Worm (Caenorhabditis elegans): ENCODE data around the gene F17C11.2.

Gene F17C11.2

DNA sequence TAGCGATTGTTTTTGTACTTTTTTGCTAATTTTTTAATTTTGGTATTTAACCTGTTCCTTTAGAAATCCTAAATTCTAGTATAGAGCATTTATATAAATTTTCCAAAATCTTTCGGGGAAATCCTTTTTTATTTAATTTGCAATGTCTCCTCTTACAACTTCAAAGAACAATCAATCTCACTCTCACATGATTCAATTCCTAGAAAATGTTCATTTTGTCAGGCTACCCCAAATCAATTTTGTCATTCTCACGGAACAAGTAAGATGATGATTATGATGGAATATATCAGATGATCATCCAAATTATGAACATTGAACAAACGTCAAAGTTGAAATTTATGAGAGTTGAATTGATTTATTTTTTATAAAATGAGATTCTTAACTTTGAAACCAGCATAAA, 10.7 kb upstream of the F17C11.2 start:
- TF ChIP-seq elt-3 (tag; optimal IDR thresholded peaks at IDR 0.05), result no peak
- TF ChIP-seq M03D4.4 (tag; optimal IDR thresholded peaks at IDR 0.05), result no peak
- TF ChIP-seq nhr-76 (tag; optimal IDR thresholded peaks at IDR 0.05), result no peak
- no peak for TF ChIP-seq mls-2 (tag; optimal IDR thresholded peaks at IDR 0.05)
- no peak for TF ChIP-seq nhr-237 (tag; optimal IDR thresholded peaks at IDR 0.05)
- TF ChIP-seq unc-120 (tag; optimal IDR thresholded peaks at IDR 0.05; ENCODE audit: poor library complexity, severe bottlenecking), result no peak
- no peak for TF ChIP-seq mep-1 (tag; optimal IDR thresholded peaks at IDR 0.05)
- no peak for TF ChIP-seq lsy-2 (tag; optimal IDR thresholded peaks at IDR 0.05)
- TF ChIP-seq zip-8 (tag; optimal IDR thresholded peaks at IDR 0.05), result no peak
- TF ChIP-seq lin-13 (tag; optimal IDR thresholded peaks at IDR 0.05), result no peak
- no peak for TF ChIP-seq unc-39 (tag; optimal IDR thresholded peaks at IDR 0.05)

DNA sequence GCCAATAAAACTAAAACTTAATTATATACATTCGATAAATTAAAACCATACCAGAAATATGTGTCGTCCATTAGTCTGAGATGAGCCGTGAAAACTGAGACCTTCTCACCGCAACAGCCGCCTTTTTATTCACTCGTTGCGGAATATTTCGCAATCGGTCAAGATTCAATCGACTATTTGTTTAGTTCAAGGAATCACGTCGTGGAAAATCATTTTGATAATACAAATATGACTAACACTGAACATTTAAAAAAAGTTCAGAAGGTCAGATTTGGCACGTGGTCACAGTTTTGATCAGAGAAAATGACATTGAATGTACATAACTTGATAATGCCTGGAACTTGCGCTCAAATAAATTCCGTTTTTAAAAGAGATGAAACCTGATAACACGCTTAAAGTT, 9.3 kb upstream of the F17C11.2 start, which contains the start of gene F17C11.11:
Gene F17C11.11 (minus strand): TSS at position 79 of the 400 bp plus-strand sequence.
- TF ChIP-seq nhr-28 (tag; optimal IDR thresholded peaks at IDR 0.05) (no peak), hlh-1 (tag; optimal IDR thresholded peaks at IDR 0.05) (peak; percentile 5)

DNA sequence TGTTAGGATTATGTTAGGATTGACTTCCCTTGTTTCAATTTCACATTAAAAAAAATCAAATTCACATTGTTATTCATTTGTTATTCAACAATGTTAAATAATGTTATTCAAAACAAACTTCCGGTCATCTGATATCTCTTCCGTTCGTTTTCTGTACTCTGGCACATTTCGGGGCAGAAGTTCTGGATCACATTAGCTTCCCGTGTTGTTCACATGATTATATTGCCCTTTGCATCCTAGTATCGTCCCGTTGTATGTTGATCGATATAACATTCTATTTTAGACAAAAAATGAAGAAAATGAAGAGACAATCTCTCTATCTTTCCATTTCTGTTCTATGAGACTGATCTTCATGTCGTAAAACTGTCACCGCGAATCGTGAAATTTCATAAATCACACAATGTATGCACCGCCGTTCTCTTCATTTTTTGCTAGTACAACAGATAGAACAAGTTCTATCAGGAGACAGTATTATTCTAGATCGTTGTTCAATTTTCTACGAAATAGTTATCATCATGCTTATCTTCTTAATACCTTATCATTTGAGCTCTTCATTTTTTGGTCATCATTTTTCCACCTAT, 8.0 kb upstream of the F17C11.2 start:
- no peak for TF ChIP-seq hlh-1 (tag; optimal IDR thresholded peaks at IDR 0.05)
- TF ChIP-seq lsy-2 (tag; optimal IDR thresholded peaks at IDR 0.05), result no peak
- no peak for TF ChIP-seq mep-1 (tag; optimal IDR thresholded peaks at IDR 0.05)
- TF ChIP-seq nhr-12 (tag; optimal IDR thresholded peaks at IDR 0.05), result no peak
- TF ChIP-seq unc-120 (tag; optimal IDR thresholded peaks at IDR 0.05; ENCODE audit: poor library complexity, severe bottlenecking), result no peak
- TF ChIP-seq elt-1 (tag; optimal IDR thresholded peaks at IDR 0.05; ENCODE audit: borderline replicate concordance, insufficient read depth), result peak; percentile 6
- no peak for TF ChIP-seq ceh-83 (GFP tag; optimal IDR thresholded peaks at IDR 0.05)
- no peak for TF ChIP-seq M03D4.4 (tag; optimal IDR thresholded peaks at IDR 0.05)

DNA sequence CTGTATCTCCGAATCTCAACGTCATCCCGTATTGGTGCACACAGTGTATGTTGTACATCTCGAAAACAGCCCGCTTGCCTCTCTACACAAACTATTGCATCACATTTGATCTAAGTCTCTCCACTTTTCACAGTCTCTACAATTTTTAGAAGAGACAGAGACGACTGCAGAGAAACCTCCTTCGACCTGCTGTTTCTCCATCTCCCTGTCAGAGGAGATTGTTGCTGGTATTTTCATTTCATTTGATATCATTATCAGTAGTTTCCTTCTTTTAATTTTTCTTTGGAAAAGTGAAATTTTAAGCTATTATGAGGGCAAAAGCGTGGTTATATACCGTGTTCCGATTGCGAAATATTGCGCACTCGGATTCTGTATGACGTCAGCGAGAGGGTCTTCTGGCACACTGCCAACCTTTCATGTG, 7.4 kb upstream of the F17C11.2 start:
- peak; percentile 68 for TF ChIP-seq nhr-2 (tag; optimal IDR thresholded peaks at IDR 0.05)
- peak; percentile 50 for TF ChIP-seq mep-1 (tag; optimal IDR thresholded peaks at IDR 0.05)
- peak; percentile 43 for TF ChIP-seq ceh-39 (tag; optimal IDR thresholded peaks at IDR 0.05)
- no peak for TF ChIP-seq unc-39 (tag; optimal IDR thresholded peaks at IDR 0.05)
- TF ChIP-seq nhr-237 (tag; optimal IDR thresholded peaks at IDR 0.05), result no peak
- TF ChIP-seq M03D4.4 (tag; optimal IDR thresholded peaks at IDR 0.05), result no peak
- TF ChIP-seq lin-13 (tag; optimal IDR thresholded peaks at IDR 0.05), result no peak
- no peak for TF ChIP-seq ceh-83 (GFP tag; optimal IDR thresholded peaks at IDR 0.05)
- TF ChIP-seq nhr-12 (tag; optimal IDR thresholded peaks at IDR 0.05), result no peak
- TF ChIP-seq elt-1 (tag; optimal IDR thresholded peaks at IDR 0.05; ENCODE audit: borderline replicate concordance, insufficient read depth), result no peak
- TF ChIP-seq ces-1 (GFP tag; optimal IDR thresholded peaks at IDR 0.05), result peak; percentile 58
- TF ChIP-seq nhr-76 (tag; optimal IDR thresholded peaks at IDR 0.05), result no peak
- TF ChIP-seq unc-62 (GFP tag; optimal IDR thresholded peaks at IDR 0.05), result peak; percentile 75
- no peak for TF ChIP-seq ceh-43 (GFP tag; optimal IDR thresholded peaks at IDR 0.05)
- TF ChIP-seq ham-2 (GFP tag; optimal IDR thresholded peaks at IDR 0.05), result peak; percentile 39
- peak; percentile 14 for TF ChIP-seq blmp-1 (tag; optimal IDR thresholded peaks at IDR 0.05)
- TF ChIP-seq flh-1 (GFP tag; optimal IDR thresholded peaks at IDR 0.05), result no peak
- no peak for TF ChIP-seq cnd-1 (tag; optimal IDR thresholded peaks at IDR 0.05)
- TF ChIP-seq elt-3 (tag; optimal IDR thresholded peaks at IDR 0.05), result no peak
- TF ChIP-seq mls-2 (tag; optimal IDR thresholded peaks at IDR 0.05), result no peak
- no peak for TF ChIP-seq sptf-1 (tag; optimal IDR thresholded peaks at IDR 0.05)
- peak; percentile 34 for TF ChIP-seq unc-120 (tag; optimal IDR thresholded peaks at IDR 0.05; ENCODE audit: poor library complexity, severe bottlenecking)
- TF ChIP-seq nhr-28 (tag; optimal IDR thresholded peaks at IDR 0.05), result no peak
- TF ChIP-seq lsy-2 (tag; optimal IDR thresholded peaks at IDR 0.05), result peak; percentile 22
- no peak for TF ChIP-seq lin-32 (GFP tag; optimal IDR thresholded peaks at IDR 0.05)
- peak; percentile 4 for TF ChIP-seq pha-4 (tag; optimal IDR thresholded peaks at IDR 0.05)
- no peak for TF ChIP-seq snpc-4 (tag; optimal IDR thresholded peaks at IDR 0.05)
- peak; percentile 9 for TF ChIP-seq hlh-1 (tag; optimal IDR thresholded peaks at IDR 0.05)
- TF ChIP-seq ztf-11 (tag; optimal IDR thresholded peaks at IDR 0.05), result no peak
- TF ChIP-seq zip-8 (tag; optimal IDR thresholded peaks at IDR 0.05), result peak; percentile 66
- TF ChIP-seq tbx-8 (GFP tag; optimal IDR thresholded peaks at IDR 0.05), result no peak
- peak; percentile 20 for TF ChIP-seq drap-1 (GFP tag; optimal IDR thresholded peaks at IDR 0.05)
- no peak for TF ChIP-seq mab-5 (tag; optimal IDR thresholded peaks at IDR 0.05)
- TF ChIP-seq sem-2 (GFP tag; optimal IDR thresholded peaks at IDR 0.05), result no peak
- no peak for TF ChIP-seq bed-3 (GFP tag; optimal IDR thresholded peaks at IDR 0.05)

Measured in whole organism, mixed stage, embryonic.